Worm (Caenorhabditis elegans): Measurements from ENCODE around the gene ZK673.1.
"Not testable (repeated sequence)": the region's sequence is repeated elsewhere in the genome, so short reads cannot be mapped to it uniquely, and the experiment has no call there.

ZK673.1 gene

DNA sequence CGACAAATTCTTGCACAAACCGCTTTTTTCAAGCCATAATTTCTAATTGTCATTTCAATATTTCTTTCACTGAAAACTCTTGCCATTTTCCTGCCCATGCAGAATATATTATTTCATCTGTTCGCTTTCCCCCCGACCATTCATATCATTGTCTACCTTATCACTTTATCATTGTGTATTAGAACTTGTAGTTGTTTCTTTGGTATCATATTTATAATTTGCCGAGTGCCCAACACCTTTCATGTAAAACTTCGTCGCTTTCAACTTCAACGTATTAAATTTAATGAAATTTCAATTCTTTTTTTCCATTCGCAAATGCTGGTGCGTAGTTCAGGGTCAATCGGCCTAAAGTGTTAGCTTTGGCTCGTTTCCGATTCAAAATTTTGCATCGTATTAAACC is at the start of gene ZK673.1:
TSS of gene ZK673.1 (plus strand) at position 301 of the 400 bp plus-strand sequence.
- not testable (repeated sequence) for TF ChIP-seq ceh-36 (tag; optimal IDR thresholded peaks at IDR 0.05); pes-1 (GFP tag; IDR thresholded peaks at IDR 0.05); hmg-4 (GFP tag; optimal IDR thresholded peaks at IDR 0.05)

DNA sequence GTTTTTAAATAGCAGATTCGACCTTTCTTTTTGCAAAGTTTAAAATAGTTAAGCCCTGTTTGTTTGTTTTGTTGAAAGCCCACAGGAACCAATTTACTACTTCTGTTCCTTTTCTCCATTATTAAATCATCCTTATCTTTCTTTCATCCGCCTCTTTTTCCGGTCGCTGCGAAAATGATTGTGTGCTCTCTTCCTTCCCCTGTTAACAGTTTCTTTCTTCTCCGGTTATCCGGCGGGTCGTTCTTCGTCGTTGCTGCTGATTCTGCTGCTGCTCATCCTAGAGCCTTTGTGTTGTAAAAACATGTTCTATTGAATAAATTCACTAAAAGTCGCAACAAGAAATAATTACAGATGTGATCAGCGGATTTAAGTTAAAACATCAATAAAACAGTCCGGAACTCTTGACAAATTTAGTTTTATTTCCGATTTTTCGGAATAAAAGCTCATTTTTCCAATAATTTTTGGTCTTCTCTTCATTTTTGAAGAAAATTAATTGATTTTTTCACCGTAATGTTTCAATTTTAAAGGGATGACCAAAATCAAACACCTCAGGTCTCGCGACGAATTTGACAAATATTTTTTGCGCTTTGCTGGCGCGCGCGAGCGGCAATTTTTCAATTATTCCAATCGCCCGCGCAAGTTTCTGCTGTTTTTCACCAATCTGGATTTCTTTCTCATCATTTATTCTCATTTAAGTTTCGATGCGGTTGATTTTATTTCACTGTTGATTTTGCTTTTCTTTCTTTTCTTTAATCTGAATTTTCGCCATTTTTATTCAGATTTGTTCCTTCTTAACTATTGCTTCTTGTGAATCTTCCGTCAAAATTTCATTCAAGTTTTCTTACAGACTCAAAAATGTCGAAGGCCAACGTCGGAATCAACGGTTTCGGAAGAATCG is 49.4 kb upstream of the ZK673.1 start, which contains the start of gene gpd-1:
TSS of gene gpd-1 (plus strand) at position 848 of the 898 bp plus-strand sequence.
- TF ChIP-seq B0310.2 (tag; optimal IDR thresholded peaks at IDR 0.05) (no peak), ets-7 (tag; optimal IDR thresholded peaks at IDR 0.05) (no peak), hmg-4 (GFP tag; optimal IDR thresholded peaks at IDR 0.05) (no peak), scrt-1 (GFP tag; IDR thresholded peaks at IDR 0.05) (no peak), tbx-37 (GFP tag; conservative IDR thresholded peaks at IDR 0.05) (no peak), hnd-1 (tag; optimal IDR thresholded peaks at IDR 0.05) (no peak), hmbx-1 (tag; optimal IDR thresholded peaks at IDR 0.05) (no peak), ceh-13 (GFP tag; optimal IDR thresholded peaks at IDR 0.05) (no peak), pes-1 (GFP tag; IDR thresholded peaks at IDR 0.05) (no peak), tra-4 (tag; optimal IDR thresholded peaks at IDR 0.05) (no peak), aly-1 (tag; optimal IDR thresholded peaks at IDR 0.05) (no peak), ama-1 (optimal IDR thresholded peaks at IDR 0.05) (no peak), flt-1 (GFP tag; IDR thresholded peaks at IDR 0.05) (no peak), ceh-36 (tag; optimal IDR thresholded peaks at IDR 0.05) (no peak)

DNA sequence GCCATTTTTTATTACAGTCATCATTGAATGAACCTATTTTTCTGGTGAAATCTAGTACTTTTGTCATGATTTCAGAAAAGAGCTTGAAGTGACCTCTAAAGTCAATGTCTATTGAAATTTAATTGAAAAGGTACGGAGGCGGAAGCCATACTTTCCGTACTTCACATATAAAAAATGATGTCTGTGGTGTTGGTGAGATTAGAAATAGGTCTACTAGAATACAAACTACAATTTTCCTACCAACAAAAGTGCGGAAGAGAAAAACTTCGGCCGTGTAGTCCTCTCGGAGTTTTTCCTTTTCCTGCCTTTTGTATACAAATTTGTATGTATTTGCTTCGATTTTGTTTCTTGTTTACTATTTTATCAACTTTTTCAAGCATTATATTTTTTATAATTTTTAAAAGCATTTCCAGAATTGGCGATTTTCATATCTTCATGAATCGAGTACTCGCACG is 47.6 kb upstream of the ZK673.1 start, which contains the start of gene T09F3.4:
TSS of gene T09F3.4 (plus strand) at position 405 of the 455 bp plus-strand sequence.
- TF ChIP-seq B0310.2 (tag; optimal IDR thresholded peaks at IDR 0.05) (no peak), aly-1 (tag; optimal IDR thresholded peaks at IDR 0.05) (no peak), hmbx-1 (tag; optimal IDR thresholded peaks at IDR 0.05) (no peak), scrt-1 (GFP tag; IDR thresholded peaks at IDR 0.05) (no peak), ceh-36 (tag; optimal IDR thresholded peaks at IDR 0.05) (no peak), ama-1 (optimal IDR thresholded peaks at IDR 0.05) (no peak), tbx-37 (GFP tag; conservative IDR thresholded peaks at IDR 0.05) (peak; percentile 37; the same call in 1 of the 2 replicates)

DNA sequence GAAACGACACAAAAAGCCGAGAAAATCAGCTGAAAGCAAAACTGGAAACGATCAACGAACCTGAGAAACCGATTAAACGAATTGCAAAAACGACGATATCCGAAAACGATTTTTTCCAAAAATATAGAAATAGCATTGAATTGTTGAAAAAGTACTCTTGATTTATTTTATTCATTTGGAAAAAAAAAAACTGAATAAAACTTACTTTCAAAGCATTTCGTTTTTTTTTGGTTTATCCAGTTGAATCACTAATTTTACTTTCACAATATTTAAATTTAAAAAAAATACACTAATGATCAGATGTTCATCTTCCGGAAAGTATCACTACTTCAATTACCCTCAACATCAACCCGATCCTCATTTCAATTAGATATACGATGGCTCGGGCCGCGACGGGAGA is 46.4 kb upstream of the ZK673.1 start, which contains the start of gene T09F3.5:
TSS of gene T09F3.5 (plus strand) at position 301 of the 400 bp plus-strand sequence.
- TF ChIP-seq tbx-37 (GFP tag; conservative IDR thresholded peaks at IDR 0.05) (no peak), tbx-11 (GFP tag; IDR thresholded peaks at IDR 0.05) (no peak), tra-4 (tag; optimal IDR thresholded peaks at IDR 0.05) (no peak), ceh-36 (tag; optimal IDR thresholded peaks at IDR 0.05) (no peak), sea-1 (GFP tag; conservative IDR thresholded peaks at IDR 0.05) (no peak), aly-1 (tag; optimal IDR thresholded peaks at IDR 0.05) (no peak), scrt-1 (GFP tag; IDR thresholded peaks at IDR 0.05) (no peak), pes-1 (GFP tag; IDR thresholded peaks at IDR 0.05) (no peak), flt-1 (GFP tag; IDR thresholded peaks at IDR 0.05) (no peak), hmg-4 (GFP tag; optimal IDR thresholded peaks at IDR 0.05) (no peak), hmbx-1 (tag; optimal IDR thresholded peaks at IDR 0.05) (no peak), ceh-13 (GFP tag; optimal IDR thresholded peaks at IDR 0.05) (no peak), hnd-1 (tag; optimal IDR thresholded peaks at IDR 0.05) (no peak), ama-1 (optimal IDR thresholded peaks at IDR 0.05) (no peak), F13C5.2 (tag; optimal IDR thresholded peaks at IDR 0.05) (no peak), ets-7 (tag; optimal IDR thresholded peaks at IDR 0.05) (no peak), B0310.2 (tag; optimal IDR thresholded peaks at IDR 0.05) (no peak)

DNA sequence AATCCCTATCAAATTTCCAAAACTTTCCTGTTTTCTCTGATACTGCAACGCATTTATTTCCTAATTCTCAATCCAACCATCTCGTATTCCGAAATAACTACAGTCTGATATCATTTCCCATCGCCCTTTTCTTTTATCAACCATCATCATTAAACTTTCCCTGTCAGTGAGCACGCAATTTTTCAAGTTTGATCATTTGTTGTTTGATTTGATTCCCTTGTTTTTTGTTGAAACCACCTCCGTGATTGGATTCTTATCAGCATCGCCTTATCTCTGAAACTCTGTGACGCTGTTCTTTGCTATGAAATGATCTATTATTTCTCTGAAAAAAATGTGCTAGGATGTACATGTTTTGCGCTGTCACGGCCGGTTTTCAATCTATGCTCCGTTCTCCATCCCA is 40.0 kb upstream of the ZK673.1 start:
- no peak for TF ChIP-seq pes-1 (GFP tag; IDR thresholded peaks at IDR 0.05)
- no peak for TF ChIP-seq hmbx-1 (tag; optimal IDR thresholded peaks at IDR 0.05)
- no peak for TF ChIP-seq flt-1 (GFP tag; IDR thresholded peaks at IDR 0.05)
- no peak for TF ChIP-seq ceh-13 (GFP tag; optimal IDR thresholded peaks at IDR 0.05)
- no peak for TF ChIP-seq ets-7 (tag; optimal IDR thresholded peaks at IDR 0.05)
- TF ChIP-seq tra-4 (tag; optimal IDR thresholded peaks at IDR 0.05) = no peak
- TF ChIP-seq hmg-4 (GFP tag; optimal IDR thresholded peaks at IDR 0.05) = no peak
- no peak for TF ChIP-seq hnd-1 (tag; optimal IDR thresholded peaks at IDR 0.05)
- TF ChIP-seq tbx-37 (GFP tag; conservative IDR thresholded peaks at IDR 0.05) = no peak

DNA sequence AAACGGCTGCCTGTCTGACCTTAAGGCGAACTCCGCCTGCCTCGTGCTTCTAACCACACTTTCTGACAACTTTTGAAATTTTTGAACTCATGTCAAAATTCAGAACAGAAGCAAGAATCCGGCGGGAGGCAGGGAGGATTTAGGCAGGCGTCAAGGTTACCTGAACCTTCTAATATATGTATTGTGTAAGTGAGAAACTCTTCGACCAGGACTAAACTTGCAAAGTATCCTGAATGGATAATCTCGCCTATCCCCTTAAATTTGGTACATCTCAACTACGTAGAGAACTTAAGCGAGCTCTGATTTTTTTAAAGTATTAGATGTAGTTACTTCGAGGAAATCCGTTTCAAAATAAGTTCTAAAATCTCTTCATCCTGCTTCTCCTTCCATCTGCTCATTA is 32.0 kb upstream of the ZK673.1 start, which contains the start of gene E04D5.5:
TSS of gene E04D5.5 (plus strand) at position 301 of the 400 bp plus-strand sequence.
- TF ChIP-seq tbx-11 (GFP tag; IDR thresholded peaks at IDR 0.05) (no peak), flt-1 (GFP tag; IDR thresholded peaks at IDR 0.05) (no peak), tbx-37 (GFP tag; conservative IDR thresholded peaks at IDR 0.05) (no peak), ceh-13 (GFP tag; optimal IDR thresholded peaks at IDR 0.05) (no peak), tra-4 (tag; optimal IDR thresholded peaks at IDR 0.05) (no peak), scrt-1 (GFP tag; IDR thresholded peaks at IDR 0.05) (no peak), aly-1 (tag; optimal IDR thresholded peaks at IDR 0.05) (no peak), ama-1 (optimal IDR thresholded peaks at IDR 0.05) (no peak), hmg-4 (GFP tag; optimal IDR thresholded peaks at IDR 0.05) (no peak), ceh-36 (tag; optimal IDR thresholded peaks at IDR 0.05) (no peak), B0310.2 (tag; optimal IDR thresholded peaks at IDR 0.05) (no peak), sea-1 (GFP tag; conservative IDR thresholded peaks at IDR 0.05) (no peak), hnd-1 (tag; optimal IDR thresholded peaks at IDR 0.05) (no peak), hmbx-1 (tag; optimal IDR thresholded peaks at IDR 0.05) (no peak), F13C5.2 (tag; optimal IDR thresholded peaks at IDR 0.05) (no peak), ets-7 (tag; optimal IDR thresholded peaks at IDR 0.05) (no peak), pes-1 (GFP tag; IDR thresholded peaks at IDR 0.05) (no peak)

DNA sequence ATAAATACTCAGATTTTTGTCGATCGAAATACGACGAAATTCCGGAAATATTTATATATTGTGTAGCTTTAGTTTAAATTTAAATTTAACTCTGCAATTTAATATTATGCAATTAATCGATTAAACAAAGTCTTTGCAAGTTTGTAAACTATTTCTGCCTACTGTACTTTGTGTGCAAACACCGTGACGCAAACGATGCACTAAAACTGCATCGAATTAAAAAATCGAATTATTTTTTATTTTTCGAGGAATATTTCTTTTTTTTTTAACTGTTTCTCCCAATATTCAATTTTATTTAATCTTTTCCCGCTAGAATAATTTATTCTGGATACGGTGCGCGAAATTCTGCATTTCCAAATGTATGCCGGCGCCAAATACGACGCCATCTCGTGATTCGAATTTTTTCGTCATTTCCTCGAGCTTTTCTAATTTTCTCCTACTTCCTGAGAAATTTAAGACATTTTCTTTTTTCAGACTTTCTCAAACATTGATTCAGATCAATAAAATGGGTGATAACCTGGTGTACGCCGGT is 26.5 kb upstream of the ZK673.1 start, which contains the start of gene eif-2A:
TSS of gene eif-2A (plus strand) at position 469 of the 532 bp plus-strand sequence.
- TF ChIP-seq tbx-11 (GFP tag; IDR thresholded peaks at IDR 0.05) = no peak

Data from whole organism, early embryonic.